Worm (Caenorhabditis elegans) whole organism, early embryonic: ENCODE data around the gene ctsa-4.2.
A peak's percentile ranks its signal among the peaks of the same experiment; 100 is the strongest.

Source experiments
- B0310.2 ChIP-seq: sonication (generic microtip); optimal IDR thresholded peaks from 2 replicates; lab custom pipeline; 2016; ENCODE audit warnings: mild to moderate bottlenecking, missing genetic modification characterization, missing compliant biosample characterization
- F13C5.2 ChIP-seq: sonication (generic microtip); optimal IDR thresholded peaks from 2 replicates; lab custom pipeline; 2017; ENCODE audit warnings: mild to moderate bottlenecking, missing genetic modification characterization, inconsistent platforms, missing compliant biosample characterization
- aly-1 ChIP-seq: sonication (generic microtip); optimal IDR thresholded peaks from 2 replicates; lab custom pipeline; 2016; ENCODE audit warnings: missing genetic modification characterization, missing compliant biosample characterization
- ama-1 ChIP-seq: fragments of 150-350 bp; optimal IDR thresholded peaks from 2 replicates; lab custom pipeline; 2014
- ceh-13 ChIP-seq: fragments of 200-800 bp; sonication (Bioruptor generic); optimal IDR thresholded peaks from 2 replicates; lab custom pipeline; 2018; ENCODE audit warnings: mild to moderate bottlenecking, missing genetic modification characterization, missing compliant biosample characterization
- ceh-36 ChIP-seq: sonication (generic microtip); optimal IDR thresholded peaks from 2 replicates; lab custom pipeline; 2016; ENCODE audit warnings: missing genetic modification characterization, inconsistent platforms, missing compliant biosample characterization
- ets-7 ChIP-seq: sonication (generic microtip); optimal IDR thresholded peaks from 2 replicates; lab custom pipeline; 2016; ENCODE audit warnings: missing genotype, missing genetic modification characterization, missing compliant biosample characterization
- flt-1 ChIP-seq: fragments of 200-800 bp; sonication (Bioruptor generic); IDR thresholded peaks from 2 replicates; pipeline ENCODE4 v1.3.6; 2022; ENCODE audit warnings: missing genetic modification characterization, missing compliant biosample characterization
- hmbx-1 ChIP-seq: sonication (generic microtip); optimal IDR thresholded peaks from 2 replicates; lab custom pipeline; 2016; ENCODE audit warnings: mild to moderate bottlenecking, missing genetic modification characterization, missing compliant biosample characterization
- hmg-4 ChIP-seq: fragments of 200-800 bp; sonication (Bioruptor generic); optimal IDR thresholded peaks from 2 replicates; lab custom pipeline; 2018; ENCODE audit warnings: mild to moderate bottlenecking, missing genetic modification characterization, missing compliant biosample characterization
- hnd-1 ChIP-seq: sonication (generic microtip); optimal IDR thresholded peaks from 2 replicates; lab custom pipeline; 2016; ENCODE audit warnings: missing genetic modification characterization, missing compliant biosample characterization
- pes-1 ChIP-seq: fragments of 200-800 bp; sonication (Bioruptor generic); IDR thresholded peaks from 2 replicates; pipeline ENCODE4 v1.3.6; 2022; ENCODE audit warnings: missing genetic modification reagents, missing genetic modification characterization, missing compliant biosample characterization
- scrt-1 ChIP-seq: fragments of 200-800 bp; sonication (Bioruptor generic); IDR thresholded peaks from 2 replicates; pipeline ENCODE4 v1.3.6; 2022; ENCODE audit warnings: missing genetic modification characterization, missing compliant biosample characterization
- sea-1 ChIP-seq: fragments of 200-800 bp; sonication (Bioruptor generic); conservative IDR thresholded peaks from 2 replicates; pipeline ENCODE4 v1.3.6; 2022; ENCODE audit warnings: missing genetic modification characterization, missing compliant biosample characterization
- tbx-11 ChIP-seq: fragments of 200-800 bp; sonication (Bioruptor generic); IDR thresholded peaks from 2 replicates; pipeline ENCODE4 v1.3.6; 2022; ENCODE audit warnings: missing genetic modification characterization, missing compliant biosample characterization
- tbx-37 ChIP-seq: fragments of 200-800 bp; sonication (Bioruptor generic); conservative IDR thresholded peaks from 2 replicates; pipeline ENCODE4 v1.3.6; 2022; ENCODE audit warnings: missing genetic modification reagents, missing genetic modification characterization, missing compliant biosample characterization
- tra-4 ChIP-seq: sonication (generic microtip); optimal IDR thresholded peaks from 2 replicates; lab custom pipeline; 2017; ENCODE audit warnings: missing genetic modification characterization, missing compliant biosample characterization

The ctsa-4.2 gene

ce11 chrIII:6606022-6606467, 6.3 kb upstream of the ctsa-4.2 start:
- TF ChIP-seq tra-4 (tag; lab: Kevin White, UChicago): no peak
- TF ChIP-seq F13C5.2 (tag; lab: Kevin White, UChicago): peak; percentile 34
- no peak for TF ChIP-seq sea-1
- no peak for TF ChIP-seq tbx-37 (GFP tag; lab: Robert Waterston, UW)

DNA sequence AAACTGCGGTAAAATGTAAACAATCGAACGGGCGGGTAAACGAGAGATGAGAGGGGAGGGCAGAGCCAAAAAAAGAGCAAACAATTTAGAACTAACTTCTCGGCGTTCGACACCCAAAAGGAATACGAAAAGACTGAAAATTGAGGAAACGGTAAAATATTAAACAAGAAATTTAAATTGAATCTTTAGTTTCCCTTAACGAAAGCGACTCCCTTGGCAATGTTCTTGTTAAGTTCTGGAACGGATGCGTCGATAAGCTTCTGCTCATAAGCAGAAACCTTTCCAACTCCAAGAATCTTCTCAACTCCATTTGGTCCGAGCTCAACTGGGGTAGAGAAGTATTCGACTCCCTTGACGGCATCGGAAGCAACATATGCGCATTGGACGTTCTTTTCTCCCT, 5.7 kb upstream of the ctsa-4.2 start:
- TF ChIP-seq F13C5.2 (tag; lab: Kevin White, UChicago): no peak
- TF ChIP-seq flt-1 (GFP tag; lab: Robert Waterston, UW): no peak
- TF ChIP-seq tbx-11 (GFP tag; lab: Robert Waterston, UW): no peak
- no peak for TF ChIP-seq pes-1 (GFP tag; lab: Robert Waterston, UW)
- no peak for TF ChIP-seq B0310.2 (tag; lab: Kevin White, UChicago)

DNA sequence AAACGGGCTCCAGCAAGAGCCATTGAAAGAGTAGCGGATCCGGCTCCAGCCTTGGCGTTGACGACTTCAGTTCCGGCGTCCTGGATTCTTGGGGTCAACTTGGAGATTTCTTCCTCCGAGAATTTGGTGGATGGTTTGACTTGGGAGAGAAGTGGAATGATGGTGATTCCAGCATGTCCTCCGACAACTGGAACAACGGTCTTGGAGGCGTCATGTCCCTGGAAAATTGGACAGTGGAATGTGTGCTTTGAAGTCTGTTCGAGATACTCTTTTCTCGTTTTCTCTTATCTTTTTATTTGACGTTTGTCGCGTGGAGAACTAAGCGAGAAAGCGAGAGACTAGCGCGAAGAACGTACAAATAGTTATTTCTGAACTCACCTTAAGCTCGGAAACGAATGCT, 5.3 kb upstream of the ctsa-4.2 start:
- TF ChIP-seq flt-1 (GFP tag; lab: Robert Waterston, UW) (no peak), ceh-13 (no peak), sea-1 (no peak), F13C5.2 (tag; lab: Kevin White, UChicago) (no peak), hmg-4 (GFP tag; lab: Kevin White, UChicago) (no peak), ceh-36 (tag; lab: Kevin White, UChicago) (no peak)

ce11 chrIII:6607646-6608045, 4.7 kb upstream of the ctsa-4.2 start:
- TF ChIP-seq aly-1 (tag; lab: Kevin White, UChicago): no peak
- no peak for TF ChIP-seq scrt-1 (GFP tag; lab: Robert Waterston, UW)
- no peak for TF ChIP-seq ceh-36 (tag; lab: Kevin White, UChicago)

DNA sequence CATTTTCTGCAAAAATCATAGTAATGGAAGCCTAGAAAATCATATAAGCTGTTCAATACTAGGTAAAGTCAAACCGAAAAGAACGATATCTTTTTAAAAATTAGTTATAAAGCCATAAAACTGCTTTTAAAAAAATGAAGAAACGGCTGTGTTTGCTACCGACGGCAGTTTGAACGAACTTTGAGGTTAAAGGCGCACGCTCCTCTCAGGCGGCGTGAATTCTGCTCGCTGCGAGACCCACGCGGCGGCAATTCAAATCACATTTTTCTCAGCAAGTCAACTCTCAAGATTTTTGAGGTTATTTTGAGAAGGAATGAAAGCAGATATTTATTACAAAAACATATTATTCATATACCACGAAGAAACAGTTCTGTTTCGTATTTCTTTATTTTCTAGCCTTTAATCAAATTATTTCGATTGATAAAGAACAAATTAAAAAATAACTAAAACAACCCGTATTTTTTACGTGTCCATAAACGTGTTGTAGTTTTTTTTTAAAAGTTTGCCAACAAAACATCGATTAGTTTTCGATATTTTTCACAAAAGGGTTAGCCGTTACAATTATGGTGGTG, 4.1 kb upstream of the ctsa-4.2 start, which contains the start of the genes mdh-2 and F20H11.4:
Gene mdh-2 (minus strand): TSS at position 6 of the 572 bp plus-strand sequence.
Gene F20H11.4 (plus strand): TSS at position 522 of the 572 bp plus-strand sequence.
- TF ChIP-seq sea-1 (no peak), scrt-1 (GFP tag; lab: Robert Waterston, UW) (no peak), tbx-37 (GFP tag; lab: Robert Waterston, UW) (no peak), B0310.2 (tag; lab: Kevin White, UChicago) (no peak), tbx-11 (GFP tag; lab: Robert Waterston, UW) (no peak), hnd-1 (tag; lab: Kevin White, UChicago) (no peak), hmbx-1 (no peak)

DNA sequence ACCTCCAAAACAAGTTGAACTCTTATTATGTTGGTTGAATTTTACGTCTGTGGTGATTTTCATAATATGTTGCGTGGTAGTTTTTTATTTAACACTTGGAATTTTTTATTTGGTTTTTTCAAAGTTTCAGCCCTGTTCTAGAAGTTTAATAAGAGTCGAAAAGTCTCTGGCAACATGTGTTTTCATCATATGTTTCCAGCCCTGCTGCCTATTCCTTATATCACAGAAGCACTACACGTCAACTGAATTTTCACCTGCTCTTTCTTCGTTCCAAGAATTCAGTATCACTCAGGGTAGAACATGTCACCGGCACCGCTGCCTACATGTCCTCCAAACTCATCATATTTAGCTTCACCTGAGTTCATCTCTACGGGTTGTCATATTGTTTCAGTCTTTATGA, 1.8 kb upstream of the ctsa-4.2 start, which contains the start of gene srh-40:
Gene srh-40 (plus strand): TSS at position 301 of the 400 bp plus-strand sequence.
- no peak for TF ChIP-seq scrt-1 (GFP tag; lab: Robert Waterston, UW)
- TF ChIP-seq sea-1: no peak
- no peak for TF ChIP-seq pes-1 (GFP tag; lab: Robert Waterston, UW)
- TF ChIP-seq tbx-37 (GFP tag; lab: Robert Waterston, UW): no peak
- TF ChIP-seq hmg-4 (GFP tag; lab: Kevin White, UChicago): no peak
- TF ChIP-seq hnd-1 (tag; lab: Kevin White, UChicago): no peak
- no peak for TF ChIP-seq ets-7 (tag; lab: Kevin White, UChicago)
- TF ChIP-seq ceh-13: no peak
- TF ChIP-seq tbx-11 (GFP tag; lab: Robert Waterston, UW): no peak
- TF ChIP-seq flt-1 (GFP tag; lab: Robert Waterston, UW): no peak
- no peak for TF ChIP-seq ama-1 (lab: Kevin White, UChicago)
- TF ChIP-seq B0310.2 (tag; lab: Kevin White, UChicago): no peak
- no peak for TF ChIP-seq hmbx-1
- TF ChIP-seq F13C5.2 (tag; lab: Kevin White, UChicago): no peak
- no peak for TF ChIP-seq aly-1 (tag; lab: Kevin White, UChicago)
- TF ChIP-seq tra-4 (tag; lab: Kevin White, UChicago): no peak
- TF ChIP-seq ceh-36 (tag; lab: Kevin White, UChicago): no peak

DNA sequence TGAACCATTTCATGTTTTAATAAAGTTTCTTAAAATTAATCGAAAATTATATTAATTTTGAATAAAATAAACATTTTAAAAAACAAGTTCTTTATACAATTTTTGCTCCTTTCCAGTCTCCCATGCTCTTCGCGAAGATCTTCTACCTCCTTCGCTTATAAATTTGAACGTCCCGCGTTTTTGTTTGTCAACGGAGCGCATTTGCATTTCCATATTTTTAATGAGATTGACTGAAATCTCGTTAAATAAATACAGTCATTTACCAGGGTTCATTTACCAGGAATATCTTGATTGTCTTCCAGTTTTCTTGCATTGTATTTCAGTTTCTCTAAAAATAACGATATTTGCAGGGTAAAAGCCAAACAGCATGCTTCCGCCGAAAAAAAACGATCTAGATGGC, 2.7 kb downstream of the ctsa-4.2 start, which contains the start of gene cmtr-2:
Gene cmtr-2 (plus strand): TSS at position 351 of the 400 bp plus-strand sequence.
- no peak for TF ChIP-seq scrt-1 (GFP tag; lab: Robert Waterston, UW)
- no peak for TF ChIP-seq hmg-4 (GFP tag; lab: Kevin White, UChicago)
- TF ChIP-seq F13C5.2 (tag; lab: Kevin White, UChicago): peak; percentile 11

DNA sequence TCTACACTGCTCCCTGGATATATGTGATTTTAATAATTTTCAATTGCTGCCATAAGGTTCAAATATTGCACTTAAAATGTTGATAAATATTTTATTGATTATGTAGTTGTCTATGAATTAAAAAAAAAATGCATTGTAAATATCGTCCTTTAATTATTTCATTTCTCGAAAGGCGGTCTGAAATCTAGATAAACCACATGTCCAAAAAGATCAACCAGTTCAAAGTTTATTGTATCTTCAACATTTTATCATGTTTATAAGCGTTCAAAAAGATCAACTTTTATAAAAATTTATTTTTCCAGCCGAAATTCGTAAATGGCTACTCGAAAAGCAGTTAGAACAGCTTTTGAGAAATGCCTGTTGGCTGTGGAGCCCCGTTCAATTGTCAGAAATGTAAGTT, 7.6 kb downstream of the ctsa-4.2 start, which contains the start of gene C13B9.2:
Gene C13B9.2 (plus strand): TSS at position 301 of the 400 bp plus-strand sequence.
- TF ChIP-seq hmbx-1 (no peak), B0310.2 (tag; lab: Kevin White, UChicago) (no peak), ceh-36 (tag; lab: Kevin White, UChicago) (no peak), hmg-4 (GFP tag; lab: Kevin White, UChicago) (no peak), ama-1 (lab: Kevin White, UChicago) (no peak), tbx-11 (GFP tag; lab: Robert Waterston, UW) (no peak), tra-4 (tag; lab: Kevin White, UChicago) (no peak), pes-1 (GFP tag; lab: Robert Waterston, UW) (no peak)
